Worm (Caenorhabditis elegans) whole organism, L2 larva: ENCODE results near the gene cyp-25A4.

Source experiments
- Y55F3AM.14 ChIP-seq: fragments of 200-800 bp; sonication (Bioruptor generic); optimal IDR thresholded peaks from 2 replicates; lab custom pipeline; 2018; ENCODE audit warnings: mild to moderate bottlenecking, missing genetic modification characterization, missing compliant biosample characterization
- ZK546.5 ChIP-seq: sonication (generic microtip); optimal IDR thresholded peaks from 2 replicates; lab custom pipeline; 2017; ENCODE audit warnings: missing biosample characterization, missing genetic modification characterization
- aly-2 ChIP-seq: fragments of 150-350 bp; optimal IDR thresholded peaks from 2 replicates; lab custom pipeline; 2014; ENCODE audit warnings: missing biosample characterization, missing genetic modification characterization
- blmp-1 ChIP-seq: sonication (generic microtip); optimal IDR thresholded peaks from 2 replicates; lab custom pipeline; 2017; ENCODE audit warnings: missing genetic modification characterization, mild to moderate bottlenecking, missing compliant biosample characterization, antibody characterized with exemption, moderate library complexity; ENCODE audit not compliant: insufficient read depth
- ceh-16 ChIP-seq: fragments of 150-350 bp; optimal IDR thresholded peaks from 2 replicates; lab custom pipeline; 2014; ENCODE audit warnings: missing biosample characterization, missing genetic modification characterization
- crh-2 ChIP-seq: sonication (generic microtip); optimal IDR thresholded peaks from 2 replicates; lab custom pipeline; 2017; ENCODE audit warnings: missing biosample characterization, missing genetic modification characterization
- dmd-4 ChIP-seq: sonication (generic microtip); optimal IDR thresholded peaks from 2 replicates; lab custom pipeline; 2017; ENCODE audit warnings: missing biosample characterization, missing genetic modification characterization
- fos-1 ChIP-seq: fragments of 150-350 bp; optimal IDR thresholded peaks from 2 replicates; lab custom pipeline; 2014; ENCODE audit warnings: missing biosample characterization, missing genetic modification characterization
- gmeb-1 ChIP-seq: fragments of 150-350 bp; optimal IDR thresholded peaks from 2 replicates; lab custom pipeline; 2014; ENCODE audit warnings: missing biosample characterization, missing genetic modification characterization
- lin-13 ChIP-seq: fragments of 150-350 bp; optimal IDR thresholded peaks from 2 replicates; lab custom pipeline; 2014; ENCODE audit warnings: missing biosample characterization, missing genetic modification reagents, missing genetic modification characterization
- mab-5 ChIP-seq: fragments of 150-350 bp; optimal IDR thresholded peaks from 2 replicates; lab custom pipeline; 2014; ENCODE audit warnings: missing biosample characterization, missing genetic modification characterization
- nhr-10 ChIP-seq: sonication (generic microtip); optimal IDR thresholded peaks from 2 replicates; lab custom pipeline; 2017; ENCODE audit warnings: missing biosample characterization, missing genetic modification characterization
- nhr-25 ChIP-seq: fragments of 150-350 bp; sonication (generic microtip); optimal IDR thresholded peaks from 3 replicates; lab custom pipeline; 2014; ENCODE audit warnings: missing biosample characterization, missing genetic modification characterization
- nhr-6 ChIP-seq: fragments of 150-350 bp; optimal IDR thresholded peaks from 2 replicates; lab custom pipeline; 2014; ENCODE audit warnings: missing biosample characterization, missing genetic modification characterization
- nhr-77 ChIP-seq: fragments of 150-350 bp; optimal IDR thresholded peaks from 2 replicates; lab custom pipeline; 2014; ENCODE audit warnings: missing biosample characterization, missing genetic modification characterization
- peb-1 ChIP-seq: fragments of 150-350 bp; optimal IDR thresholded peaks from 2 replicates; lab custom pipeline; 2014; ENCODE audit warnings: missing biosample characterization, missing genetic modification characterization
- skn-1 ChIP-seq: sonication (generic microtip); optimal IDR thresholded peaks from 2 replicates; lab custom pipeline; 2017; ENCODE audit warnings: missing biosample characterization, missing genetic modification characterization
- sma-3 ChIP-seq: sonication (generic microtip); optimal IDR thresholded peaks from 2 replicates; lab custom pipeline; 2016; ENCODE audit warnings: missing genetic modification reagents, missing genetic modification characterization, missing compliant biosample characterization
- unc-39 ChIP-seq: fragments of 150-350 bp; optimal IDR thresholded peaks from 2 replicates; lab custom pipeline; 2014; ENCODE audit warnings: missing biosample characterization, missing genetic modification characterization

The cyp-25A4 gene

DNA sequence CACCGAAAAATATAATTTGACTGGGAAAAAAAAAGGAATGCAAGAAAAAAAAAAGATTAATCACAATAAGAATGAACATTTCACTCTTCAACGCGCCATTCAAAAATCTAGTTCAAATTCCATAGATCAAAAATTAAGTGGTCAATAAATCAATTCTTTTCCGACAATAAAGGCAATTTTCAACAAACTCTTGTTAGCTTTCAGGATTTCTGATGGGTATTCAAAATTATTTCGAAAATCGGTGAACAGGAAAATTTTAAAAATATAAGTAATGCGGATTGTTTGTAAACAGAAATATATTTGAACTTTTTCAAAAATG lies 51.0 kb downstream of the cyp-25A4 start:
- TF ChIP-seq mab-5 = no peak
- TF ChIP-seq sma-3 (GFP tag; lab: Kevin White, UChicago) = no peak
- TF ChIP-seq nhr-25 (tag; lab: Kevin White, UChicago) = no peak
- TF ChIP-seq ZK546.5 (tag; lab: Kevin White, UChicago) = no peak
- no peak for TF ChIP-seq nhr-6 (tag; lab: Kevin White, UChicago)
- no peak for TF ChIP-seq skn-1 (tag; lab: Kevin White, UChicago)
- no peak for TF ChIP-seq gmeb-1 (tag; lab: Kevin White, UChicago)
- TF ChIP-seq lin-13 = no peak
- no peak for TF ChIP-seq crh-2
- no peak for TF ChIP-seq Y55F3AM.14 (GFP tag; lab: Kevin White, UChicago)
- no peak for TF ChIP-seq ceh-16
- TF ChIP-seq dmd-4 (tag; lab: Kevin White, UChicago) = no peak
- TF ChIP-seq aly-2 = no peak
- no peak for TF ChIP-seq unc-39 (tag; lab: Kevin White, UChicago)

- no peak for TF ChIP-seq Y55F3AM.14 (GFP tag; lab: Kevin White, UChicago)
- peak; percentile 53 for TF ChIP-seq blmp-1 (tag; lab: Kevin White, UChicago)
- peak; percentile 48 for TF ChIP-seq fos-1 (tag; lab: Kevin White, UChicago)
- no peak for TF ChIP-seq peb-1
- TF ChIP-seq nhr-77 (tag; lab: Kevin White, UChicago) = no peak
- TF ChIP-seq nhr-25 (tag; lab: Kevin White, UChicago) = no peak
- TF ChIP-seq nhr-10 = no peak
- no peak for TF ChIP-seq unc-39 (tag; lab: Kevin White, UChicago)
These were observed 51.5 kb downstream of the cyp-25A4 start, which contains the start of gene mtm-3 for ce11 chrIII:3800240-3800933. mtm-3 (minus strand) TSS chrIII:3800467.
